Fruit fly (Drosophila melanogaster): ENCODE measurements around the gene alphaCOP.

alphaCOP gene

dm6 chr3L:1639185-1639812 lies 5.7 kb downstream of the alphaCOP start, which contains the start of the genes Mettl2 and Bgb (continued):
- TF ChIP-seq CG8119 (GFP tag; IDR thresholded peaks at IDR 0.05) (peak; percentile 53), CG6792 (GFP tag; optimal IDR thresholded peaks at IDR 0.05) (peak; percentile 75), CG6163 (GFP tag; IDR thresholded peaks at IDR 0.05) (peak; percentile 83), dac (GFP tag; optimal IDR thresholded peaks at IDR 0.05) (peak; percentile 42), eg (GFP tag; IDR thresholded peaks at IDR 0.05) (peak; percentile 73; the same call in 2 of the 3 replicates), CG1621 (tag; optimal IDR thresholded peaks at IDR 0.05) (peak; percentile 47), Eip75B (GFP tag; optimal IDR thresholded peaks at IDR 0.05) (no peak), Ets96B (tag; optimal IDR thresholded peaks at IDR 0.05) (peak; percentile 63), CG11762 (GFP tag; optimal IDR thresholded peaks at IDR 0.05; ENCODE audit: insufficient read depth) (peak; percentile 35), CG3919 (GFP tag; optimal IDR thresholded peaks at IDR 0.05) (peak; percentile 74), CG11902 (GFP tag; optimal IDR thresholded peaks at IDR 0.05) (peak; percentile 79), topi (GFP tag; optimal IDR thresholded peaks at IDR 0.05) (peak; percentile 80), Sox102F (GFP tag; optimal IDR thresholded peaks at IDR 0.05) (no peak), achi (GFP tag; optimal IDR thresholded peaks at IDR 0.05) (peak; percentile 73), OdsH (GFP tag; optimal IDR thresholded peaks at IDR 0.05) (no peak), cyc (GFP tag; optimal IDR thresholded peaks at IDR 0.05) (peak; percentile 88), Smox (GFP tag; optimal IDR thresholded peaks at IDR 0.05) (peak; percentile 73)

dm6 chr3L:1637652-1638051 lies 7.3 kb downstream of the alphaCOP start, which contains the start of gene nSyb:
Gene nSyb, minus strand, starts transcription at chr3L:1637752.
- TF ChIP-seq CG16779 (tag; optimal IDR thresholded peaks at IDR 0.05) (no peak), CG9139 (GFP tag; optimal IDR thresholded peaks at IDR 0.05) (no peak), dsx (GFP tag; optimal IDR thresholded peaks at IDR 0.05; ENCODE audit: poor library complexity, severe bottlenecking) (no peak), Smox (GFP tag; optimal IDR thresholded peaks at IDR 0.05) (no peak)

dm6 chr3L:1636886-1637285 lies 8.1 kb downstream of the alphaCOP start:
- TF ChIP-seq CG15336 (GFP tag; IDR thresholded peaks at IDR 0.05) (no peak), fd59A (GFP tag; optimal IDR thresholded peaks at IDR 0.05) (no peak), dac (GFP tag; optimal IDR thresholded peaks at IDR 0.05) (no peak), svp (GFP tag) (no peak), CG32006 (GFP tag; optimal IDR thresholded peaks at IDR 0.05) (no peak), CG10669 (GFP tag; optimal IDR thresholded peaks at IDR 0.05) (no peak), dsx (GFP tag; optimal IDR thresholded peaks at IDR 0.05; ENCODE audit: poor library complexity, severe bottlenecking) (no peak), CG10631 (GFP tag; optimal IDR thresholded peaks at IDR 0.05) (no peak), Sox102F (GFP tag; optimal IDR thresholded peaks at IDR 0.05) (no peak), CG6792 (GFP tag; optimal IDR thresholded peaks at IDR 0.05) (no peak), eg (GFP tag; IDR thresholded peaks at IDR 0.05) (no peak), Blimp-1 (GFP tag; optimal IDR thresholded peaks at IDR 0.05) (no peak), CG8119 (GFP tag; IDR thresholded peaks at IDR 0.05) (no peak), topi (GFP tag; optimal IDR thresholded peaks at IDR 0.05) (no peak)

- TF ChIP-seq Sox102F (GFP tag; optimal IDR thresholded peaks at IDR 0.05) (peak; percentile 19), acj6 (GFP tag; optimal IDR thresholded peaks at IDR 0.05) (peak; percentile 36), dsx (GFP tag; optimal IDR thresholded peaks at IDR 0.05; ENCODE audit: poor library complexity, severe bottlenecking) (no peak), CG11294 (GFP tag; IDR thresholded peaks at IDR 0.05) (no peak), CG15336 (GFP tag; IDR thresholded peaks at IDR 0.05) (0 out of 2 replicates have a peak, but pooled peaks have one; percentile 18), CG1621 (tag; optimal IDR thresholded peaks at IDR 0.05) (no peak), CG6792 (GFP tag; optimal IDR thresholded peaks at IDR 0.05) (no peak), dac (GFP tag; optimal IDR thresholded peaks at IDR 0.05) (no peak), CG3919 (GFP tag; optimal IDR thresholded peaks at IDR 0.05) (no peak), achi (GFP tag; optimal IDR thresholded peaks at IDR 0.05) (no peak), CG8119 (GFP tag; IDR thresholded peaks at IDR 0.05) (0 out of 3 replicates have a peak, but pooled peaks have one; percentile 28), Eip93F (GFP tag; optimal IDR thresholded peaks at IDR 0.05) (no peak), CG7368 (GFP tag; optimal IDR thresholded peaks at IDR 0.05) (no peak), CG16779 (tag; optimal IDR thresholded peaks at IDR 0.05) (no peak), OdsH (GFP tag; optimal IDR thresholded peaks at IDR 0.05) (no peak), svp (GFP tag) (no peak), net (GFP tag; optimal IDR thresholded peaks at IDR 0.05) (peak; percentile 16), CG34406 (GFP tag; optimal IDR thresholded peaks at IDR 0.05) (no peak), Hr38 (GFP tag; optimal IDR thresholded peaks at IDR 0.05) (no peak), Gug (GFP tag; IDR thresholded peaks at IDR 0.05) (no peak), esn (GFP tag; optimal IDR thresholded peaks at IDR 0.05) (no peak), CG31627 (GFP tag; optimal IDR thresholded peaks at IDR 0.05) (peak; percentile 17), Smox (GFP tag; optimal IDR thresholded peaks at IDR 0.05) (peak; percentile 34), Lpt (GFP tag; optimal IDR thresholded peaks at IDR 0.05) (no peak), CG3032 (tag; optimal IDR thresholded peaks at IDR 0.05) (no peak), CG10669 (GFP tag; optimal IDR thresholded peaks at IDR 0.05) (no peak), CG11762 (GFP tag; optimal IDR thresholded peaks at IDR 0.05; ENCODE audit: insufficient read depth) (no peak), lz (GFP tag; optimal IDR thresholded peaks at IDR 0.05) (peak; percentile 9), Blimp-1 (GFP tag; optimal IDR thresholded peaks at IDR 0.05) (no peak)
These were observed 15.8 kb downstream of the alphaCOP start, which contains the start of gene GC for dm6 chr3L:1629064-1629777. Gene GC, minus strand, starts transcription at chr3L:1629301.

Measured in whole organism, prepupa.